Worm (Caenorhabditis elegans) whole organism, L4 larva: ENCODE results near the gene H03G16.6.

ENCODE experiments used
- F10B5.3 ChIP-seq: sonication (generic microtip); optimal IDR thresholded peaks from 2 replicates; lab custom pipeline; 2016; ENCODE audit warnings: mild to moderate bottlenecking, missing genetic modification characterization, missing compliant biosample characterization
- T20F7.1 ChIP-seq: fragments of 200-800 bp; sonication (Bioruptor generic); optimal IDR thresholded peaks from 2 replicates; lab custom pipeline; 2018; ENCODE audit warnings: mild to moderate bottlenecking, missing genetic modification characterization, missing compliant biosample characterization
- T26A8.4 ChIP-seq: fragments of 200-800 bp; sonication (Bioruptor generic); IDR thresholded peaks from 2 replicates; pipeline ENCODE4 v1.3.6; 2022; ENCODE audit warnings: missing genetic modification characterization, missing compliant biosample characterization
- Y48G9A.11 ChIP-seq: fragments of 200-800 bp; sonication (Bioruptor generic); IDR thresholded peaks from 2 replicates; pipeline ENCODE4 v1.3.6; 2022; ENCODE audit warnings: missing genetic modification reagents, missing genetic modification characterization, missing compliant biosample characterization
- ZK546.5 ChIP-seq, 2 experiments: sonication (generic microtip); optimal IDR thresholded peaks; 2 replicates each; lab custom pipeline; 2017; ENCODE audit warnings: missing biosample characterization in 2 of 2, missing genetic modification characterization in 2 of 2
- aha-1 ChIP-seq: fragments of 150-350 bp; peaks from one replicate; lab custom pipeline; 2014; ENCODE audit warnings: missing biosample characterization, missing genetic modification characterization
- ama-1 ChIP-seq: fragments of 150-350 bp; optimal IDR thresholded peaks from 2 replicates; lab custom pipeline; 2014; ENCODE audit warnings: inconsistent platforms, mixed read lengths
- dmd-6 ChIP-seq: fragments of 200-800 bp; sonication (Bioruptor generic); IDR thresholded peaks from 2 replicates; pipeline ENCODE4 v1.3.6; 2022; ENCODE audit warnings: missing genetic modification reagents, missing genetic modification characterization, missing compliant biosample characterization
- dmd-8 ChIP-seq: fragments of 200-800 bp; sonication (Bioruptor generic); IDR thresholded peaks from 2 replicates; pipeline ENCODE4 v1.3.6; 2022; ENCODE audit warnings: missing genetic modification characterization, missing compliant biosample characterization
- dpl-1 ChIP-seq: fragments of 150-350 bp; optimal IDR thresholded peaks from 2 replicates; lab custom pipeline; 2014; ENCODE audit warnings: missing biosample characterization, missing genetic modification reagents, missing genetic modification characterization
- duxl-1 ChIP-seq: sonication (generic microtip); optimal IDR thresholded peaks from 2 replicates; lab custom pipeline; 2016; ENCODE audit warnings: mild to moderate bottlenecking, missing genetic modification characterization, moderate library complexity, missing compliant biosample characterization; ENCODE audit not compliant: poor library complexity
- dve-1 ChIP-seq: sonication (generic microtip); optimal IDR thresholded peaks from 2 replicates; lab custom pipeline; 2017; ENCODE audit warnings: antibody characterized with exemption, mild to moderate bottlenecking, missing genetic modification characterization, missing compliant biosample characterization; ENCODE audit not compliant: insufficient read depth
- egl-27 ChIP-seq: sonication (generic microtip); optimal IDR thresholded peaks from 3 replicates; lab custom pipeline; 2017; ENCODE audit warnings: missing biosample characterization, missing genetic modification reagents, missing genetic modification characterization
- hlh-11 ChIP-seq: fragments of 200-800 bp; sonication (Bioruptor generic); optimal IDR thresholded peaks from 2 replicates; lab custom pipeline; 2018; ENCODE audit warnings: mild to moderate bottlenecking, missing genetic modification characterization, missing compliant biosample characterization
- hlh-30 ChIP-seq: sonication (generic microtip); optimal IDR thresholded peaks from 2 replicates; lab custom pipeline; 2017; ENCODE audit warnings: antibody characterized with exemption, mild to moderate bottlenecking, missing genetic modification characterization, missing compliant biosample characterization; ENCODE audit not compliant: insufficient read depth
- hmg-1.1 ChIP-seq: fragments of 200-800 bp; sonication (Bioruptor generic); IDR thresholded peaks from 2 replicates; pipeline ENCODE4 v1.3.6; 2022; ENCODE audit warnings: missing genetic modification reagents, missing genetic modification characterization, missing compliant biosample characterization
- lin-1 ChIP-seq: fragments of 200-800 bp; sonication (Bioruptor generic); IDR thresholded peaks from 2 replicates; pipeline ENCODE4 v1.3.6; 2022; ENCODE audit warnings: missing genetic modification reagents, missing genetic modification characterization, missing compliant biosample characterization
- mdl-1 ChIP-seq, 2 experiments: fragments of 150-350 bp in 1 of 2; sonication (generic microtip) in 1 of 2; optimal IDR thresholded peaks; 2 replicates each; lab custom pipeline; 2014 to 2017; ENCODE audit warnings: missing biosample characterization in 2 of 2, missing genetic modification characterization in 2 of 2
- mxl-2 ChIP-seq: fragments of 200-800 bp; sonication (Bioruptor generic); conservative IDR thresholded peaks from 2 replicates; pipeline ENCODE4 v1.3.6; 2022; ENCODE audit warnings: missing genetic modification reagents, missing genetic modification characterization, missing compliant biosample characterization
- mxl-3 ChIP-seq: fragments of 200-800 bp; sonication (Bioruptor generic); optimal IDR thresholded peaks from 2 replicates; lab custom pipeline; 2018; ENCODE audit warnings: mild to moderate bottlenecking, missing genetic modification characterization, missing compliant biosample characterization
- nhr-102 ChIP-seq: sonication (generic microtip); optimal IDR thresholded peaks from 2 replicates; lab custom pipeline; 2016; ENCODE audit warnings: mild to moderate bottlenecking, missing genetic modification characterization, moderate library complexity, missing compliant biosample characterization
- nhr-111 ChIP-seq: fragments of 200-800 bp; sonication (Bioruptor generic); optimal IDR thresholded peaks from 2 replicates; lab custom pipeline; 2018; ENCODE audit warnings: mild to moderate bottlenecking, missing genetic modification characterization, missing compliant biosample characterization
- nhr-25 ChIP-seq: sonication (generic microtip); optimal IDR thresholded peaks from 2 replicates; lab custom pipeline; 2017; ENCODE audit warnings: missing genetic modification characterization, mild to moderate bottlenecking, missing compliant biosample characterization, antibody characterized with exemption, moderate library complexity, borderline replicate concordance; ENCODE audit not compliant: insufficient read depth
- nhr-48 ChIP-seq: sonication (generic microtip); optimal IDR thresholded peaks from 2 replicates; lab custom pipeline; 2016; ENCODE audit warnings: mild to moderate bottlenecking, missing genetic modification characterization, missing compliant biosample characterization
- nhr-6 ChIP-seq: fragments of 150-350 bp; optimal IDR thresholded peaks from 2 replicates; lab custom pipeline; 2014; ENCODE audit warnings: missing biosample characterization, missing genetic modification characterization
- pha-4 ChIP-seq, 2 experiments: fragments of 150-350 bp in 1 of 2; fragments of 200-800 bp in 1 of 2; sonication (Bioruptor generic) in 1 of 2; IDR thresholded peaks in 1 of 2; optimal IDR thresholded peaks in 1 of 2; 2 replicates each; pipeline versions ENCODE4 v1.3.6 to Lab custom; 2014 to 2022; ENCODE audit warnings: missing genetic modification characterization in 2 of 2, missing genetic modification reagents in 2 of 2, missing biosample characterization in 1 of 2, missing compliant biosample characterization in 1 of 2
- rbr-2 ChIP-seq: sonication (generic microtip); optimal IDR thresholded peaks from 2 replicates; lab custom pipeline; 2016; ENCODE audit warnings: missing genotype, missing genetic modification characterization, missing compliant biosample characterization
- snpc-1.2 ChIP-seq: fragments of 200-800 bp; sonication (Bioruptor generic); IDR thresholded peaks from 2 replicates; pipeline ENCODE4 v1.3.6; 2022; ENCODE audit warnings: missing genetic modification reagents, missing genetic modification characterization, missing compliant biosample characterization
- spr-1 ChIP-seq: sonication (generic microtip); optimal IDR thresholded peaks from 2 replicates; lab custom pipeline; 2016; ENCODE audit warnings: mild to moderate bottlenecking, missing genetic modification characterization, missing compliant biosample characterization
- tra-1 ChIP-seq: fragments of 200-800 bp; sonication (Bioruptor generic); IDR thresholded peaks from 2 replicates; pipeline ENCODE4 v1.3.6; 2022; ENCODE audit warnings: missing genetic modification reagents, missing genetic modification characterization, missing compliant biosample characterization
- unc-62 ChIP-seq, 3 experiments: fragments of 150-350 bp in 1 of 3; sonication (generic microtip); optimal IDR thresholded peaks in 2 of 3; peaks in 1 of 3; 1 replicate in 1 of 3; 2 replicates in 2 of 3; lab custom pipeline; 2014 to 2017; ENCODE audit warnings: missing biosample characterization in 3 of 3, missing genetic modification characterization in 3 of 3, missing genetic modification reagents in 3 of 3, missing genotype in 1 of 3
- zag-1 ChIP-seq: fragments of 150-350 bp; optimal IDR thresholded peaks from 2 replicates; lab custom pipeline; 2014; ENCODE audit warnings: missing biosample characterization, missing genetic modification characterization
- zfp-2 ChIP-seq: sonication (generic microtip); optimal IDR thresholded peaks from 2 replicates; lab custom pipeline; 2016; ENCODE audit warnings: mild to moderate bottlenecking, missing genetic modification characterization, missing compliant biosample characterization
- ztf-7 ChIP-seq: fragments of 150-350 bp; optimal IDR thresholded peaks from 2 replicates; lab custom pipeline; 2014; ENCODE audit warnings: missing biosample characterization, missing genetic modification characterization

H03G16.6 gene

DNA sequence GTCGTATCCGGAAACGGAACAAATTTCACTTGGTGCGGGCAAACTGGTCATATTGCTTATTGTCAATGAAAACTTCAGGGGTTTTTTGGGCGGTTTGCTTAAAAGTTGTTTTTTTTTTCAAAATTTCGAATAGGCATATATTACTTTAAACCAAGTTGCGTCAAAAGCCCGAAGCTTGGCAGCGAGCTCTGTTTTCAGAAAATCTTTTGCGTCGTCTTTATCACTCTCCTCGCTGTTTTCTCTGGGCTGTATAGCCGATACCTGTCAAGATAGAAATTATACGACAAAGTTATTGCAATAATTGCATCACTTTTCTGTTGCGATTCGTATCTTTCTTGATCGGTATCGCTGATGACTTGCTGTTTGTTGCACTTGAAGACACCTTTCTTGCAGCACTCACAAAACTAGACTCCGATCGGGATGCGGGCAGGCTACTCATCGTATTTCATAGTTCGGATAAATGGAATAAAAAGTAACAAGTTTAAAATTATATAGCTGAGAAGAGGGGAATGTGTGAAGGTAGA, 23.6 kb downstream of the H03G16.6 start, which contains the start of the genes H40L08.3 and H40L08.9 (continued):
- TF ChIP-seq pha-4 (GFP tag; IDR thresholded peaks at IDR 0.05; lab: Robert Waterston, UW), result no peak
- no peak for TF ChIP-seq pha-4 (tag; optimal IDR thresholded peaks at IDR 0.05; lab: Kevin White, UChicago)
- no peak for TF ChIP-seq ztf-7 (tag; lab: Kevin White, UChicago)

DNA sequence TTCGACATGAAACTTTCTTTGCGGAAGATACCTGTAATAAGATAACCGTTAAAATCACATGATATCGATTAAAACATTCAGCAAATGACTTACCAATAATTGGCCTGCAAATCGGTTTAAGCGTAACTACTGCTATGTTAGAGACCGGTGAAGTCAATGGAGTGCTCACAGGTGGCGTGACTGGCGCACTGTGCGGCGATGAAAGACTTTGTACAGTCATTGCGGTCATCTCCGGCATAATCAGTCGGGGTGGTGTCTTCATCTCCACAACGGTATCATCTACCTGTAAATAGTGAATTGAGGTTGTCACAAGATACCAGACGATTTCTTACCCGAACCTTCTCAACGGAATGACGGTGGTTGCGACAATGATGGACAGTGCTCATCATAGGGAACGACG, 24.4 kb downstream of the H03G16.6 start:
- TF ChIP-seq dve-1 (no peak), nhr-102 (tag; lab: Kevin White, UChicago) (peak; percentile 22), ama-1 (peak; percentile 72), hmg-1.1 (GFP tag; lab: Robert Waterston, UW) (no peak), ZK546.5 (tag; optimal IDR thresholded peaks at IDR 0.05; lab: Kevin White, UChicago) (no peak), dmd-8 (0 out of 2 replicates have a peak, but pooled peaks have one; percentile 14), egl-27 (no peak), spr-1 (tag; lab: Kevin White, UChicago) (no peak), unc-62 (GFP tag; optimal IDR thresholded peaks at IDR 0.05 in 1 of 2; lab: Kevin White, UChicago) (peak in 1 of 2 experiments; percentile 36), unc-62 (tag; optimal IDR thresholded peaks at IDR 0.05; lab: Kevin White, UChicago) (no peak), T26A8.4 (GFP tag; lab: Robert Waterston, UW) (no peak)

DNA sequence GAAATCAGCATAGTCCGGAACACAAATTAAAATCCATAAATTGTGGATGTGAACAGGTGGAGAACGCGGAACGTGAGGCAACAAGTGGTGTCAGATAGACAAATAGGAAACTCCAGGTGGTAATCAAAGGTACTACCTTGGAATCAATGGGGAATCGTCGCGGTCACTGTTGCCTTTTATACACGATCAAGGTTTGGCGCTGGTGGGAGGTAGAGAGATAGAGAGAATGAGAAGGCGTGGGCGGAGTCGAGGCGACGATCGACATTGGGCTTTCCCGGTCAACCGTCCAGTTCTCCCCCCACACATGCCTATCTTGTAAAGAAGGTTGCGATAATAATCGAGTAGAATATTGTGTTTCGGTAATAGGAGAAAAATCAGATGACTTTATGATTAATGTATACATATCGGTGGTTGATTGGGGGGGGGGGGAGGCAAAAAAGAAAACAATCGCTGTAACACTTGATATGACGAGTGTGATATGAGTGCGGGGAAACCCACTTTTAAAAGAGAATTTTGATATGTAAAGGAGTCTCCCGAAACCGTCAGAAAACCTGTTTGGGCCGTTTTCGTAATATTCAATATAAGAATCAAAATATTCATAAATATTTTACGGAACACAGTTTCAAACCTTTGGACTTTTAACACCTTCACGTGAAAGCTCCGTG, 25.2 kb downstream of the H03G16.6 start, which contains the start of the genes H40L08.8, H40L08.2 and H40L08.7:
Gene H40L08.8, minus strand, starts transcription at position 37 of the 665 bp plus-strand sequence.
Gene H40L08.2, minus strand, starts transcription at position 148 of the 665 bp plus-strand sequence.
Gene H40L08.7, minus strand, starts transcription at position 148 of the 665 bp plus-strand sequence.
- TF ChIP-seq tra-1 (no peak), duxl-1 (tag; lab: Kevin White, UChicago) (no peak), ztf-7 (tag; lab: Kevin White, UChicago) (no peak), mxl-3 (peak; percentile 45), Y48G9A.11 (GFP tag; lab: Robert Waterston, UW) (no peak), snpc-1.2 (GFP tag; lab: Robert Waterston, UW) (no peak), nhr-111 (no peak), nhr-48 (tag; lab: Kevin White, UChicago) (peak; percentile 63), rbr-2 (tag; lab: Kevin White, UChicago) (no peak), ama-1 (peak; percentile 97), hlh-30 (peak; percentile 56), unc-62 (GFP tag; optimal IDR thresholded peaks at IDR 0.05 in 1 of 2; lab: Kevin White, UChicago) (peak in 1 of 2 experiments; percentile 72), unc-62 (tag; optimal IDR thresholded peaks at IDR 0.05; lab: Kevin White, UChicago) (no peak), mdl-1 (tag; optimal IDR thresholded peaks at IDR 0.05; lab: Kevin White, UChicago) (peak; percentile 42 to 47), hlh-11 (tag; lab: Kevin White, UChicago) (peak; percentile 49), dmd-6 (GFP tag; lab: Robert Waterston, UW) (peak; percentile 16; the same call in 1 of the 2 replicates), hmg-1.1 (GFP tag; lab: Robert Waterston, UW) (no peak), zfp-2 (tag; lab: Kevin White, UChicago) (no peak), lin-1 (GFP tag; lab: Robert Waterston, UW) (no peak), dmd-8 (no peak), mxl-2 (GFP tag; lab: Robert Waterston, UW) (no peak), nhr-25 (tag; lab: Kevin White, UChicago) (peak; percentile 56), aha-1 (peak; percentile 98), F10B5.3 (tag; lab: Kevin White, UChicago) (no peak), zag-1 (no peak), dpl-1 (GFP tag; lab: Kevin White, UChicago) (no peak), dve-1 (no peak), T20F7.1 (GFP tag; lab: Kevin White, UChicago) (no peak), nhr-6 (tag; lab: Kevin White, UChicago) (no peak)
